Worm (Caenorhabditis elegans): ENCODE results near the gene F49E12.7.

ce11 chrII:8417059-8417668 lies 21.2 kb upstream of the F49E12.7 start, which contains the start of gene fdgt-2:
- TF ChIP-seq scrt-1 (GFP tag; IDR thresholded peaks at IDR 0.05) (no peak), hnd-1 (tag; optimal IDR thresholded peaks at IDR 0.05) (no peak), ceh-13 (GFP tag; optimal IDR thresholded peaks at IDR 0.05) (no peak), sea-1 (GFP tag; conservative IDR thresholded peaks at IDR 0.05) (no peak), hmg-4 (GFP tag; optimal IDR thresholded peaks at IDR 0.05) (no peak), ets-7 (tag; optimal IDR thresholded peaks at IDR 0.05) (no peak), ama-1 (optimal IDR thresholded peaks at IDR 0.05) (no peak), tra-4 (tag; optimal IDR thresholded peaks at IDR 0.05) (no peak), pes-1 (GFP tag; IDR thresholded peaks at IDR 0.05) (no peak)

Measured in whole organism, early embryonic.